Worm (Caenorhabditis elegans): ENCODE measurements around the gene ZK380.2.

- no peak for TF ChIP-seq scrt-1 (GFP tag; IDR thresholded peaks at IDR 0.05)
- TF ChIP-seq B0310.2 (tag; optimal IDR thresholded peaks at IDR 0.05), result no peak
These were observed 28.2 kb upstream of the ZK380.2 start for ce11 chrX:1603027-1603426.
